Fruit fly (Drosophila melanogaster): ENCODE results near the gene brv1.
"Not testable (repeated sequence)": the region's sequence is repeated elsewhere in the genome, so short reads cannot be mapped to it uniquely, and the experiment has no call there.

brv1 gene

dm6 chr3L:19475478-19475877 is 10.8 kb downstream of the brv1 start, which contains the start of the genes CG18294 and CG32213:
CG18294 (minus strand) TSS chr3L:19475578.
CG32213 (plus strand) TSS chr3L:19475839.
- not testable (repeated sequence) for TF ChIP-seq Abd-B (GFP tag; optimal IDR thresholded peaks at IDR 0.05); Stat92E (GFP tag; optimal IDR thresholded peaks at IDR 0.05); CG13894 (tag; optimal IDR thresholded peaks at IDR 0.05)

dm6 chr3L:19472128-19472527 is 14.2 kb downstream of the brv1 start, which contains the start of the genes 825-Oak and CG12519:
825-Oak (minus strand) TSS chr3L:19472228.
CG12519 (plus strand) TSS chr3L:19472491.
- TF ChIP-seq lab (GFP tag; optimal IDR thresholded peaks at IDR 0.05); E2f2 (GFP tag; IDR thresholded peaks at IDR 0.05); CG18599 (GFP tag; optimal IDR thresholded peaks at IDR 0.05): not testable (repeated sequence)

- TF ChIP-seq CG33557 (GFP tag; optimal IDR thresholded peaks at IDR 0.05); CG13296 (GFP tag; optimal IDR thresholded peaks at IDR 0.05); CrebB (tag; optimal IDR thresholded peaks at IDR 0.05): not testable (repeated sequence)
These were observed 19.3 kb downstream of the brv1 start, which contains the start of the genes CG14096 and CG32214 for dm6 chr3L:19466979-19467378. CG14096 (minus strand) TSS chr3L:19467079. CG32214 (plus strand) TSS chr3L:19467346.

- TF ChIP-seq CG31365 (tag; optimal IDR thresholded peaks at IDR 0.05), result no peak
- TF ChIP-seq ken (GFP tag; IDR thresholded peaks at IDR 0.05), result no peak
- no peak for TF ChIP-seq shn (GFP tag; optimal IDR thresholded peaks at IDR 0.05)
- TF ChIP-seq Six4 (GFP tag; optimal IDR thresholded peaks at IDR 0.05), result no peak
- no peak for TF ChIP-seq CG8359 (GFP tag; optimal IDR thresholded peaks at IDR 0.05; ENCODE audit: borderline replicate concordance)
- no peak for TF ChIP-seq Nf-YB (GFP tag; optimal IDR thresholded peaks at IDR 0.05)
- no peak for TF ChIP-seq bab2 (GFP tag; optimal IDR thresholded peaks at IDR 0.05)
- no peak for TF ChIP-seq CG16779 (GFP tag; IDR thresholded peaks at IDR 0.05)
- no peak for TF ChIP-seq crp (GFP tag; optimal IDR thresholded peaks at IDR 0.05)
- TF ChIP-seq CG33557 (GFP tag; optimal IDR thresholded peaks at IDR 0.05), result no peak
- no peak for TF ChIP-seq esg (GFP tag; conservative IDR thresholded peaks at IDR 0.05)
- TF ChIP-seq CG3838 (GFP tag; optimal IDR thresholded peaks at IDR 0.05), result no peak
- no peak for TF ChIP-seq Opbp (GFP tag; IDR thresholded peaks at IDR 0.05; ENCODE audit: partially characterized antibody)
- TF ChIP-seq CG8478 (optimal IDR thresholded peaks at IDR 0.05), result no peak
- no peak for TF ChIP-seq pzg (GFP tag; optimal IDR thresholded peaks at IDR 0.05)
- TF ChIP-seq BtbVII (GFP tag; optimal IDR thresholded peaks at IDR 0.05), result no peak
- TF ChIP-seq en (GFP tag; optimal IDR thresholded peaks at IDR 0.05), result no peak
These were observed 21.6 kb downstream of the brv1 start, which contains the start of gene CG14095 for dm6 chr3L:19464659-19465058. CG14095 (minus strand) TSS chr3L:19464759.

- 0 out of 2 replicates have a peak, but pooled peaks have one; percentile 15 for TF ChIP-seq hbn (GFP tag; IDR thresholded peaks at IDR 0.05; ENCODE audit: partially characterized antibody)
- peak; percentile 93 for TF ChIP-seq CG7357 (GFP tag; IDR thresholded peaks at IDR 0.05)
- peak; percentile 21 for TF ChIP-seq Sox102F (GFP tag; optimal IDR thresholded peaks at IDR 0.05)
- peak; percentile 56 for TF ChIP-seq CG13775 (GFP tag; optimal IDR thresholded peaks at IDR 0.05)
- peak; percentile 38 for TF ChIP-seq slbo (GFP tag; IDR thresholded peaks at IDR 0.05)
- peak; percentile 20 for TF ChIP-seq fd96Cb (tag; optimal IDR thresholded peaks at IDR 0.05)
- 0 out of 2 replicates have a peak, but pooled peaks have one; percentile 25 for TF ChIP-seq esg (GFP tag; conservative IDR thresholded peaks at IDR 0.05)
- peak; percentile 53; the same call in 1 of the 2 replicates for TF ChIP-seq Ptx1 (GFP tag; IDR thresholded peaks at IDR 0.05)
- TF ChIP-seq CG11504 (tag; optimal IDR thresholded peaks at IDR 0.05), result peak; percentile 36
- peak; percentile 22 for TF ChIP-seq Dp (GFP tag; optimal IDR thresholded peaks at IDR 0.05)
- 0 out of 2 replicates have a peak, but pooled peaks have one; percentile 20 for TF ChIP-seq CG6689 (GFP tag; IDR thresholded peaks at IDR 0.05)
- peak; percentile 36; the same call in 1 of the 2 replicates for TF ChIP-seq Rfx (GFP tag; IDR thresholded peaks at IDR 0.05)
- no peak for TF ChIP-seq CG32767 (GFP tag; IDR thresholded peaks at IDR 0.05)
- TF ChIP-seq Bgb (GFP tag; IDR thresholded peaks at IDR 0.05; ENCODE audit: partially characterized antibody), result 0 out of 2 replicates have a peak, but pooled peaks have one; percentile 22
- peak; percentile 16 for TF ChIP-seq ewg (GFP tag; optimal IDR thresholded peaks at IDR 0.05)
- TF ChIP-seq CG5245 (GFP tag; optimal IDR thresholded peaks at IDR 0.05), result no peak
These were observed 39.6 kb downstream of the brv1 start, which contains the start of the genes CG33062 and Chd3 for dm6 chr3L:19446394-19447349. CG33062 (minus strand) TSS chr3L:19446444. Chd3 (plus strand) TSS chr3L:19447173.

All from whole organism, embryonic.